Fruit fly (Drosophila melanogaster) whole organism, wandering third instar larva: ENCODE results near the gene lectin-21Ca.

ENCODE experiments used
- CG9705 ChIP-seq: fragments of 200-800 bp; sonication (Bioruptor generic); optimal IDR thresholded peaks from 2 replicates; lab custom pipeline; 2018; ENCODE audit warnings: missing biosample characterization, mild to moderate bottlenecking, missing genetic modification characterization
- Hr83 ChIP-seq: fragments of 200-300 bp; sonication (Bioruptor generic); optimal IDR thresholded peaks from 2 replicates; lab custom pipeline; 2016; ENCODE audit warnings: missing biosample characterization, mild to moderate bottlenecking, missing genetic modification characterization, moderate library complexity; ENCODE audit not compliant: poor library complexity, severe bottlenecking
- h ChIP-seq: fragments of 200-800 bp; sonication (Bioruptor generic); optimal IDR thresholded peaks from 3 replicates; lab custom pipeline; 2016; ENCODE audit warnings: missing biosample characterization, mild to moderate bottlenecking, missing genetic modification characterization
- psq ChIP-seq: fragments of 200-800 bp; sonication (Bioruptor generic); optimal IDR thresholded peaks from 3 replicates; lab custom pipeline; 2017; ENCODE audit warnings: missing biosample characterization, mild to moderate bottlenecking, missing genetic modification characterization, moderate library complexity
- sage ChIP-seq: fragments of 200-800 bp; sonication (Bioruptor generic); optimal IDR thresholded peaks from 2 replicates; lab custom pipeline; 2016; ENCODE audit warnings: missing biosample characterization, mild to moderate bottlenecking, missing genetic modification characterization
- tai ChIP-seq: sonication (Bioruptor generic); optimal IDR thresholded peaks from 2 replicates; lab custom pipeline; 2016; ENCODE audit warnings: missing biosample characterization, missing genetic modification characterization

dm6 chr2L:577186-577585, 47.2 kb upstream of the lectin-21Ca start, which contains the start of gene Pph13:
- no peak for TF ChIP-seq Hr83 (GFP tag; lab: Kevin White, UChicago)
- TF ChIP-seq tai (GFP tag; lab: Kevin White, UChicago) = no peak
- no peak for TF ChIP-seq psq (GFP tag; lab: Kevin White, UChicago)
- no peak for TF ChIP-seq h (GFP tag; lab: Kevin White, UChicago)
- TF ChIP-seq CG9705 (GFP tag; lab: Kevin White, UChicago) = no peak
- no peak for TF ChIP-seq sage (GFP tag; lab: Kevin White, UChicago)
